Worm (Caenorhabditis elegans): Measurements from ENCODE around the gene C27D6.12.

- no peak for TF ChIP-seq ztf-26 (tag; optimal IDR thresholded peaks at IDR 0.05)
- TF ChIP-seq repo-1 (tag; optimal IDR thresholded peaks at IDR 0.05), result no peak
- TF ChIP-seq unc-62 (GFP tag; optimal IDR thresholded peaks at IDR 0.05), result no peak
- TF ChIP-seq F57C9.4 (tag; optimal IDR thresholded peaks at IDR 0.05), result no peak
- TF ChIP-seq lin-35 (GFP tag; optimal IDR thresholded peaks at IDR 0.05), result no peak
These were observed 34.9 kb upstream of the C27D6.12 start, which contains the start of gene C34F11.1 for ce11 chrII:5212675-5213074.

Measured in whole organism, young adult.